Fruit fly (Drosophila melanogaster) whole organism, embryonic: ENCODE data around the gene Nak.

ENCODE experiments used
- Antp ChIP-seq: fragments of 200-800 bp; sonication (Bioruptor generic); optimal IDR thresholded peaks from 3 replicates; lab custom pipeline; 2016; ENCODE audit warnings: missing biosample characterization, missing genetic modification characterization
- CG10147 ChIP-seq: fragments of 200-800 bp; sonication (Bioruptor generic); optimal IDR thresholded peaks from 2 replicates; lab custom pipeline; 2019; ENCODE audit warnings: missing biosample characterization, mild to moderate bottlenecking, missing genetic modification characterization, moderate library complexity
- CG10654 ChIP-seq: fragments of 200-800 bp; sonication (Bioruptor generic); optimal IDR thresholded peaks from 2 replicates; lab custom pipeline; 2016; ENCODE audit warnings: missing biosample characterization, missing genetic modification characterization
- CG11085 ChIP-seq: fragments of 200-800 bp; sonication (Bioruptor generic); IDR thresholded peaks from 2 replicates; pipeline ENCODE4 v1.3.6; 2022; ENCODE audit warnings: missing biosample characterization, missing genetic modification characterization
- CG11247 ChIP-seq: fragments of 200-800 bp; sonication (Bioruptor generic); IDR thresholded peaks from 2 replicates; pipeline ENCODE4 v1.3.6; 2022; ENCODE audit warnings: missing biosample characterization, missing genetic modification characterization
- CG11723 ChIP-seq: fragments of 200-800 bp; sonication (Bioruptor generic); optimal IDR thresholded peaks from 2 replicates; lab custom pipeline; 2017; ENCODE audit warnings: missing biosample characterization, mild to moderate bottlenecking, missing genetic modification characterization
- CG12769 ChIP-seq: fragments of 200-800 bp; sonication (Bioruptor generic); optimal IDR thresholded peaks from 2 replicates; lab custom pipeline; 2019; ENCODE audit warnings: missing biosample characterization, mild to moderate bottlenecking, missing genetic modification characterization, moderate library complexity
- CG13123 ChIP-seq: fragments of 200-800 bp; sonication (Bioruptor generic); optimal IDR thresholded peaks from 2 replicates; lab custom pipeline; 2016; ENCODE audit warnings: missing biosample characterization, missing genetic modification characterization
- CG14050 ChIP-seq: fragments of 200-800 bp; sonication (Bioruptor generic); IDR thresholded peaks from 3 replicates; pipeline ENCODE4 v1.3.6; 2022; ENCODE audit warnings: missing biosample characterization, missing genetic modification characterization
- CG14860 ChIP-seq: fragments of 200-800 bp; sonication (Bioruptor generic); IDR thresholded peaks from 3 replicates; pipeline ENCODE4 v1.3.6; 2022; ENCODE audit warnings: missing biosample characterization, missing genetic modification characterization; ENCODE audit not compliant: partially characterized antibody
- CG17359 ChIP-seq: fragments of 200-800 bp; sonication (Bioruptor generic); optimal IDR thresholded peaks from 3 replicates; lab custom pipeline; 2018; ENCODE audit warnings: missing biosample characterization, mild to moderate bottlenecking, missing genetic modification characterization, moderate library complexity
- CG17829 ChIP-seq: fragments of 200-800 bp; optimal IDR thresholded peaks from 2 replicates; lab custom pipeline; 2019; ENCODE audit warnings: missing biosample characterization, mild to moderate bottlenecking, missing genetic modification characterization, moderate library complexity
- CG18619 ChIP-seq: fragments of 200-800 bp; sonication (Bioruptor generic); optimal IDR thresholded peaks from 3 replicates; lab custom pipeline; 2017; ENCODE audit warnings: missing biosample characterization, mild to moderate bottlenecking, missing genetic modification characterization
- CG31224 ChIP-seq: fragments of 200-800 bp; sonication (Bioruptor generic); IDR thresholded peaks from 2 replicates; pipeline ENCODE4 v1.3.6; 2022; ENCODE audit warnings: missing biosample characterization, missing genetic modification characterization
- CG34422 ChIP-seq: fragments of 200-800 bp; sonication (Bioruptor generic); IDR thresholded peaks from 3 replicates; pipeline ENCODE4 v1.3.6; 2022; ENCODE audit warnings: missing biosample characterization, missing genetic modification characterization
- CG6689 ChIP-seq: fragments of 200-800 bp; sonication (Bioruptor generic); IDR thresholded peaks from 2 replicates; pipeline ENCODE4 v1.3.6; 2022; ENCODE audit warnings: missing biosample characterization, missing genetic modification characterization
- CG6854 ChIP-seq: fragments of 200-800 bp; sonication (Bioruptor generic); optimal IDR thresholded peaks from 3 replicates; lab custom pipeline; 2017; ENCODE audit warnings: missing biosample characterization, mild to moderate bottlenecking, missing genetic modification characterization
- CG7357 ChIP-seq: fragments of 200-800 bp; sonication (Bioruptor generic); IDR thresholded peaks from 3 replicates; pipeline ENCODE4 v1.3.6; 2022; ENCODE audit warnings: missing biosample characterization, missing genetic modification characterization
- CG8924 ChIP-seq: fragments of 200-800 bp; optimal IDR thresholded peaks from 3 replicates; lab custom pipeline; 2019; ENCODE audit warnings: missing biosample characterization, mild to moderate bottlenecking, missing genetic modification characterization, moderate library complexity
- CG9817 ChIP-seq: fragments of 200-800 bp; sonication (Bioruptor generic); optimal IDR thresholded peaks from 2 replicates; lab custom pipeline; 2018; ENCODE audit warnings: missing biosample characterization, mild to moderate bottlenecking, missing genetic modification characterization, moderate library complexity
- Camta ChIP-seq: fragments of 200-800 bp; sonication (Bioruptor generic); optimal IDR thresholded peaks from 2 replicates; lab custom pipeline; 2016; ENCODE audit warnings: missing biosample characterization, missing genetic modification characterization
- Dip2 ChIP-seq: fragments of 200-800 bp; sonication (Bioruptor generic); IDR thresholded peaks from 2 replicates; pipeline ENCODE4 v1.3.6; 2022; ENCODE audit warnings: missing biosample characterization, missing genetic modification characterization
- Elba2 ChIP-seq: fragments of 200-800 bp; sonication (Bioruptor generic); optimal IDR thresholded peaks from 3 replicates; lab custom pipeline; 2016; ENCODE audit warnings: missing biosample characterization, missing genetic modification characterization
- HmgZ ChIP-seq: fragments of 200-800 bp; sonication (Bioruptor generic); optimal IDR thresholded peaks from 2 replicates; lab custom pipeline; 2018; ENCODE audit warnings: missing biosample characterization, mild to moderate bottlenecking, missing genetic modification characterization
- Med ChIP-seq: fragments of 200-800 bp; sonication (Bioruptor generic); peaks from one replicate; lab custom pipeline; 2016; ENCODE audit warnings: missing biosample characterization, missing genetic modification characterization, mild to moderate bottlenecking, inconsistent platforms, moderate library complexity
- NFAT ChIP-seq: fragments of 200-800 bp; sonication (Bioruptor generic); IDR thresholded peaks from 2 replicates; pipeline ENCODE4 v1.3.6; 2022; ENCODE audit warnings: missing biosample characterization, missing genetic modification characterization
- Nf-YB ChIP-seq: fragments of 200-800 bp; sonication (Bioruptor generic); optimal IDR thresholded peaks from 3 replicates; lab custom pipeline; 2019; ENCODE audit warnings: missing biosample characterization, mild to moderate bottlenecking, missing genetic modification characterization, moderate library complexity
- Ptx1 ChIP-seq: fragments of 200-800 bp; sonication (Bioruptor generic); IDR thresholded peaks from 2 replicates; pipeline ENCODE4 v1.3.6; 2022; ENCODE audit warnings: missing biosample characterization, missing genetic modification characterization
- Side ChIP-seq: fragments of 200-800 bp; sonication (Bioruptor generic); optimal IDR thresholded peaks from 2 replicates; lab custom pipeline; 2016; ENCODE audit warnings: missing biosample characterization, missing genetic modification characterization
- Xrp1 ChIP-seq: fragments of 200-800 bp; sonication (Bioruptor generic); IDR thresholded peaks from 2 replicates; pipeline ENCODE4 v1.3.6; 2022; ENCODE audit warnings: missing biosample characterization, missing genetic modification characterization
- ab ChIP-seq: fragments of 200-800 bp; sonication (Bioruptor generic); optimal IDR thresholded peaks from 2 replicates; lab custom pipeline; 2016; ENCODE audit warnings: missing biosample characterization, missing genetic modification characterization
- aop ChIP-seq: fragments of 200-800 bp; sonication (Bioruptor generic); IDR thresholded peaks from 2 replicates; pipeline ENCODE4 v1.3.6; 2022; ENCODE audit warnings: missing biosample characterization, missing genetic modification characterization
- ash1 ChIP-seq: fragments of 200-800 bp; sonication (Bioruptor generic); optimal IDR thresholded peaks from 2 replicates; lab custom pipeline; 2018; ENCODE audit warnings: missing biosample characterization, mild to moderate bottlenecking, missing genetic modification characterization
- bowl ChIP-seq: fragments of 200-800 bp; sonication (Bioruptor generic); IDR thresholded peaks from 2 replicates; pipeline ENCODE4 v1.3.6; 2022; ENCODE audit warnings: missing biosample characterization, missing genetic modification characterization
- bsh ChIP-seq, 2 experiments: fragments of 200-800 bp; sonication (Bioruptor generic); optimal IDR thresholded peaks; 2 replicates each; lab custom pipeline; 2017 to 2018; ENCODE audit warnings: mild to moderate bottlenecking in 2 of 2, missing biosample characterization in 2 of 2, missing genetic modification characterization in 2 of 2, moderate library complexity in 1 of 2
- cg ChIP-seq: fragments of 200-800 bp; sonication (Bioruptor generic); optimal IDR thresholded peaks from 3 replicates; lab custom pipeline; 2019; ENCODE audit warnings: missing biosample characterization, mild to moderate bottlenecking, missing genetic modification characterization, moderate library complexity
- chinmo ChIP-seq: fragments of 200-800 bp; sonication (Bioruptor generic); IDR thresholded peaks from 4 replicates; pipeline ENCODE4 v1.3.6; 2022; ENCODE audit warnings: missing biosample characterization, missing genetic modification characterization; ENCODE audit not compliant: partially characterized antibody
- fd3F ChIP-seq: fragments of 200-800 bp; sonication (Bioruptor generic); optimal IDR thresholded peaks from 2 replicates; lab custom pipeline; 2018; ENCODE audit warnings: missing biosample characterization, mild to moderate bottlenecking, missing genetic modification characterization, moderate library complexity
- kni ChIP-seq: fragments of 200-800 bp; sonication (Bioruptor generic); optimal IDR thresholded peaks from 3 replicates; lab custom pipeline; 2017; ENCODE audit warnings: mild to moderate bottlenecking, missing biosample characterization, missing genetic modification reagents, missing genetic modification characterization
- lab ChIP-seq: fragments of 200-800 bp; sonication (Bioruptor generic); optimal IDR thresholded peaks from 3 replicates; lab custom pipeline; 2017; ENCODE audit warnings: missing biosample characterization, missing genetic modification characterization, mild to moderate bottlenecking, moderate library complexity, missing genetic modification reagents
- nau ChIP-seq: fragments of 200-800 bp; sonication (Bioruptor generic); optimal IDR thresholded peaks from 3 replicates; lab custom pipeline; 2017; ENCODE audit warnings: missing biosample characterization, mild to moderate bottlenecking, missing genetic modification characterization, missing genetic modification reagents
- nom ChIP-seq: fragments of 200-800 bp; sonication (Bioruptor generic); optimal IDR thresholded peaks from 2 replicates; lab custom pipeline; 2017; ENCODE audit warnings: missing biosample characterization, missing genetic modification characterization, mild to moderate bottlenecking, moderate library complexity, missing genetic modification reagents
- odd ChIP-seq: fragments of 200-800 bp; sonication (Bioruptor generic); optimal IDR thresholded peaks from 2 replicates; lab custom pipeline; 2017; ENCODE audit warnings: missing biosample characterization, mild to moderate bottlenecking, missing genetic modification characterization
- pan ChIP-seq, 4 experiments: fragments of >200 bp in 3 of 4; fragments of 200-800 bp in 1 of 4; sonication (Bioruptor generic) in 1 of 4; optimal IDR thresholded peaks in 3 of 4; IDR thresholded peaks in 1 of 4; 2 replicates each; pipeline versions ENCODE4 v1.3.6 to Lab custom; 2017 to 2022; ENCODE audit warnings: missing biosample characterization in 2 of 4, missing genetic modification characterization in 2 of 4, mixed read lengths in 1 of 4
- pum ChIP-seq: fragments of 200-800 bp; sonication (Bioruptor generic); optimal IDR thresholded peaks from 2 replicates; lab custom pipeline; 2016; ENCODE audit warnings: missing biosample characterization, missing genetic modification characterization
- stwl ChIP-seq: fragments of 200-800 bp; sonication (Bioruptor generic); optimal IDR thresholded peaks from 3 replicates; lab custom pipeline; 2018; ENCODE audit warnings: missing biosample characterization, mild to moderate bottlenecking, missing genetic modification characterization, moderate library complexity
- tna ChIP-seq: fragments of 200-800 bp; sonication (Bioruptor generic); IDR thresholded peaks from 2 replicates; pipeline ENCODE4 v1.3.6; 2022; ENCODE audit warnings: missing biosample characterization, missing genetic modification characterization; ENCODE audit not compliant: partially characterized antibody
- trh ChIP-seq: fragments of 200-800 bp; sonication (Bioruptor generic); optimal IDR thresholded peaks from 2 replicates; lab custom pipeline; 2016; ENCODE audit warnings: missing biosample characterization, missing genetic modification characterization
- ttk ChIP-seq: fragments of 200-800 bp; sonication (Bioruptor generic); IDR thresholded peaks from 2 replicates; pipeline ENCODE4 v2.1.2; 2022; ENCODE audit warnings: missing biosample characterization, missing genetic modification characterization
- tx ChIP-seq: fragments of 200-800 bp; sonication (Bioruptor generic); optimal IDR thresholded peaks from 2 replicates; lab custom pipeline; 2016; ENCODE audit warnings: missing biosample characterization, missing genetic modification characterization
- zfh1 ChIP-seq: fragments of 200-800 bp; sonication (Bioruptor generic); IDR thresholded peaks from 3 replicates; pipeline ENCODE4 v1.3.6; 2022; ENCODE audit warnings: missing biosample characterization, missing genetic modification characterization

Gene Nak

DNA sequence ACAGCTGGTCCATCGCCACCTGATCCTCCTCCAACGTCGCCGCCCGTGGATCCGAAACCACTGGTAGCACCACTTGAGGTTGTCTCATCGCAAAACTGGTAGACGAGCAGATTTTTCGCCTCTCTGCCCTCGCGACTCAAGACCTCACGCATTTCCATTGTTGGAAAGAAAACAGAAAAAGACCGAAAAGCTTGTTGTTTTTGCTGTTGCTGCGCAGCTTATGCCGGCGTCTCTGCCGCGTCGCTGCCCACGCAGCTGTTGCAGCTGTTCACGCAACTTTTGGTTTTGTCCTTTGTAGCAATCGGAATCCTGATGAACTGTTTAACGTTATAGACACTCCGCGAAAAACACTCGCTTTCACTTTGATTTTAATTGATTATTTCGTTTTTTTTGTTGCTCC lies 25.2 kb downstream of the Nak start:
- no peak for TF ChIP-seq CG13123 (GFP tag; lab: Kevin White, UChicago)
- no peak for TF ChIP-seq lab (GFP tag; lab: Kevin White, UChicago)
- TF ChIP-seq CG12769 = no peak
- TF ChIP-seq CG14050 (GFP tag; lab: Robert Waterston, UW) = no peak
- TF ChIP-seq bsh (GFP tag; optimal IDR thresholded peaks at IDR 0.05; lab: Kevin White, UChicago) = peak in 1 of 2 experiments; percentile 38
- no peak for TF ChIP-seq stwl (tag; lab: Kevin White, UChicago)
- TF ChIP-seq CG7357 (GFP tag; lab: Robert Waterston, UW) = no peak
- TF ChIP-seq odd (GFP tag; lab: Kevin White, UChicago) = no peak
- TF ChIP-seq nau = peak; percentile 11
- TF ChIP-seq fd3F (GFP tag; lab: Kevin White, UChicago) = no peak
- TF ChIP-seq NFAT (GFP tag; lab: Robert Waterston, UW) = no peak
- no peak for TF ChIP-seq CG18619
- no peak for TF ChIP-seq Side (GFP tag; lab: Kevin White, UChicago)
- TF ChIP-seq nom (GFP tag; lab: Kevin White, UChicago) = peak; percentile 82
- TF ChIP-seq CG6689 (GFP tag; lab: Robert Waterston, UW) = no peak
- TF ChIP-seq Ptx1 (GFP tag; lab: Robert Waterston, UW) = no peak
- TF ChIP-seq trh = no peak
- no peak for TF ChIP-seq CG10654 (GFP tag; lab: Kevin White, UChicago)
- TF ChIP-seq Camta (GFP tag; lab: Kevin White, UChicago) = no peak
- no peak for TF ChIP-seq Elba2 (GFP tag; lab: Kevin White, UChicago)
- TF ChIP-seq CG17359 (tag; lab: Kevin White, UChicago) = no peak
- TF ChIP-seq Xrp1 (GFP tag; lab: Robert Waterston, UW) = no peak
- TF ChIP-seq CG10147 = no peak
- TF ChIP-seq CG11247 = no peak
- no peak for TF ChIP-seq pum (GFP tag; lab: Kevin White, UChicago)
- TF ChIP-seq CG9817 (tag; lab: Kevin White, UChicago) = no peak
- no peak for TF ChIP-seq CG11085
- no peak for TF ChIP-seq CG31224 (GFP tag; lab: Robert Waterston, UW)
- no peak for TF ChIP-seq Dip2 (GFP tag; lab: Robert Waterston, UW)
- peak; percentile 38 for TF ChIP-seq Med
- no peak for TF ChIP-seq ab (GFP tag; lab: Kevin White, UChicago)
- TF ChIP-seq Antp = no peak

DNA sequence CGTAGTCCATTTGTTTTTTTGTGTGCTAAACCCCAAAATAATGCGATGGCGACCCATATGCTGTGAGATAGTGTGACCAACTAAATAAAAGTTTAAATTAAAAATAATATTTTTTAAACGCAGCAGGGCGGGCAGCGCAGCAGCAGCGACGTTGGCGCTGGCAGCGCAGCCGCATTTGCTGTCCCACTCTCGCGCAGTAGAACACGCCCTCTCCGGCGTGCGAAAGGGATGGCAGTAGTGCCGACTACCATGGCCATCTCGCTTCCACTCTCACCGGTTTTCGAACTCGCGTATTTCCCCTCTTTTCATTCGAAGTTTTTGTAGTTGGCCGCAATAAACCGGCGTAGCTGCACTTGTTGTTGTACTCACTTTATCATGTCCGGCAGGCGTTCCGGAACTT lies 32.5 kb downstream of the Nak start:
- TF ChIP-seq CG11723 (peak; percentile 9), tx (no peak), kni (peak; percentile 4), tna (peak; percentile 58; the same call in 1 of the 2 replicates), Nf-YB (peak; percentile 96), cg (GFP tag; lab: Kevin White, UChicago) (peak; percentile 28), CG11247 (peak; percentile 36; the same call in 1 of the 2 replicates), aop (GFP tag; lab: Robert Waterston, UW) (peak; percentile 56; the same call in 1 of the 2 replicates), CG6854 (GFP tag; lab: Kevin White, UChicago) (no peak), CG14860 (GFP tag; lab: Robert Waterston, UW) (peak; percentile 51; the same call in 2 of the 3 replicates), ttk (GFP tag; lab: Robert Waterston, UW) (peak; percentile 29; the same call in 1 of the 2 replicates), pan (optimal IDR thresholded peaks at IDR 0.05; lab: Kevin White, UChicago) (no peak), pan (GFP tag; optimal IDR thresholded peaks at IDR 0.05 in 1 of 2, IDR thresholded peaks at IDR 0.05 in 1 of 2) (peak in 1 of 2 experiments; percentile 64), HmgZ (peak; percentile 38), bowl (GFP tag; lab: Robert Waterston, UW) (peak; percentile 45; the same call in 1 of the 2 replicates), ash1 (GFP tag; lab: Kevin White, UChicago) (peak; percentile 1), CG17829 (peak; percentile 30), zfh1 (GFP tag; lab: Robert Waterston, UW) (0 out of 3 replicates have a peak, but pooled peaks have one; percentile 27), CG8924 (peak; percentile 5), CG34422 (GFP tag; lab: Robert Waterston, UW) (peak; percentile 74; the same call in 1 of the 3 replicates), chinmo (GFP tag; lab: Robert Waterston, UW) (peak; percentile 91; the same call in 2 of the 4 replicates)
